Worm (Caenorhabditis elegans): ENCODE measurements around the gene col-166.

Gene col-166

DNA sequence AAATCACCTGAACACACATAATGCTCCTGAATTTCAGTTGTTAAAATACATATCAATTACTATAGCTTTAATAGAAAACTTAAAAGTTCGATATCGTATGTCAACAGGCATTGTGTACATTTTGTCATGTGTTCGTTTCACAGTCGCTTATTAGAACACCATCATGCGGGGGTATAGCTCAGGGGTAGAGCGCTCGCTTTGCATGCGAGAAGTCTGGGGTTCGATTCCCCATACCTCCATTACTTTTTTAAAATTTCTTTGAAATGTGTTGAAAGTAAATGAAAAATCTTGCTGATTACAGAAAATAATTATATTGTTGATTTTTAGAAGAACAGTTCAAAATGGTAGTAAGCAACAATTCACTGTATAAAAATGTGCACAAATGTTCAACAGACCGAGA is 6.3 kb downstream of the col-166 start:
- peak; percentile 81 for TF ChIP-seq aha-1 (tag)
- no peak for TF ChIP-seq ceh-28 (tag; optimal IDR thresholded peaks at IDR 0.05)
- TF ChIP-seq egl-43 (GFP tag; IDR thresholded peaks at IDR 0.05), result peak; percentile 93
- no peak for TF ChIP-seq nhr-237 (tag; optimal IDR thresholded peaks at IDR 0.05)
- peak; percentile 97 for TF ChIP-seq lim-7 (GFP tag; IDR thresholded peaks at IDR 0.05)
- peak; percentile 49 to 60; a peak in 1 of 4 replicates for TF ChIP-seq madf-5 (GFP tag; IDR thresholded peaks at IDR 0.05)
- no peak for TF ChIP-seq fkh-10 (GFP tag; optimal IDR thresholded peaks at IDR 0.05)
- TF ChIP-seq lin-15B (tag; optimal IDR thresholded peaks at IDR 0.05), result no peak
- peak; percentile 30 to 87 for TF ChIP-seq daf-16 (GFP tag; optimal IDR thresholded peaks at IDR 0.05)
- peak; percentile 70 for TF ChIP-seq daf-16 (tag; optimal IDR thresholded peaks at IDR 0.05)
- no peak for TF ChIP-seq lin-38 (GFP tag; IDR thresholded peaks at IDR 0.05)
- TF ChIP-seq pha-4 (GFP tag; IDR thresholded peaks at IDR 0.05), result peak; percentile 92
- no peak for TF ChIP-seq pha-4 (tag; optimal IDR thresholded peaks at IDR 0.05)
- peak; percentile 63; the same call in 1 of the 2 replicates for TF ChIP-seq lin-1 (GFP tag; IDR thresholded peaks at IDR 0.05)
- TF ChIP-seq vab-7 (GFP tag; IDR thresholded peaks at IDR 0.05), result peak; percentile 86
- TF ChIP-seq nhr-28 (tag; optimal IDR thresholded peaks at IDR 0.05), result peak; percentile 6
- no peak for TF ChIP-seq ama-1 (optimal IDR thresholded peaks at IDR 0.05)
- peak; percentile 56 for TF ChIP-seq duxl-1 (tag; optimal IDR thresholded peaks at IDR 0.05; ENCODE audit: poor library complexity)
- peak; percentile 65 for TF ChIP-seq nhr-48 (tag; optimal IDR thresholded peaks at IDR 0.05)
- peak; percentile 77 for TF ChIP-seq arid-1 (GFP tag; conservative IDR thresholded peaks at IDR 0.05)
- TF ChIP-seq F49E8.2 (tag; optimal IDR thresholded peaks at IDR 0.05; ENCODE audit: borderline replicate concordance), result peak; percentile 21
- TF ChIP-seq nhr-25 (tag; optimal IDR thresholded peaks at IDR 0.05; ENCODE audit: borderline replicate concordance, insufficient read depth), result peak; percentile 67
- no peak for TF ChIP-seq ztf-7 (tag; optimal IDR thresholded peaks at IDR 0.05)
- no peak for TF ChIP-seq zip-11 (GFP tag; IDR thresholded peaks at IDR 0.05)
- peak; percentile 53 for TF ChIP-seq Y48G9A.11 (GFP tag; IDR thresholded peaks at IDR 0.05)
- peak; percentile 89 for TF ChIP-seq snpc-1.2 (GFP tag; IDR thresholded peaks at IDR 0.05)
- TF ChIP-seq fos-1 (tag; optimal IDR thresholded peaks at IDR 0.05), result no peak
- no peak for TF ChIP-seq nhr-11 (tag; optimal IDR thresholded peaks at IDR 0.05)
- peak; percentile 54 for TF ChIP-seq dmd-6 (GFP tag; IDR thresholded peaks at IDR 0.05)
- TF ChIP-seq hmg-1.1 (GFP tag; IDR thresholded peaks at IDR 0.05), result peak; percentile 25; the same call in 1 of the 2 replicates
- TF ChIP-seq nhr-6 (tag; optimal IDR thresholded peaks at IDR 0.05), result no peak
- peak in 1 of 2 experiments; percentile 17 for TF ChIP-seq mdl-1 (tag; optimal IDR thresholded peaks at IDR 0.05)
- TF ChIP-seq daf-8 (GFP tag; IDR thresholded peaks at IDR 0.05), result no peak
- 0 out of 2 replicates have a peak, but pooled peaks have one; percentile 34 for TF ChIP-seq ceh-44 (GFP tag; IDR thresholded peaks at IDR 0.05)
- TF ChIP-seq unc-62 (GFP tag; optimal IDR thresholded peaks at IDR 0.05 in 1 of 2), result no peak
- no peak for TF ChIP-seq unc-62 (tag; optimal IDR thresholded peaks at IDR 0.05)
- TF ChIP-seq gei-8 (GFP tag; optimal IDR thresholded peaks at IDR 0.05), result no peak
- TF ChIP-seq nhr-42 (GFP tag; IDR thresholded peaks at IDR 0.05), result peak; percentile 29; the same call in 1 of the 2 replicates
- peak; percentile 85 for TF ChIP-seq dmd-8 (GFP tag; IDR thresholded peaks at IDR 0.05)
- peak; percentile 62; the same call in 1 of the 2 replicates for TF ChIP-seq php-3 (GFP tag; IDR thresholded peaks at IDR 0.05)
- peak; percentile 67 for TF ChIP-seq zip-2 (tag; optimal IDR thresholded peaks at IDR 0.05)
- TF ChIP-seq mxl-3 (GFP tag; optimal IDR thresholded peaks at IDR 0.05), result peak; percentile 18
- TF ChIP-seq Y75B8A.6 (GFP tag; IDR thresholded peaks at IDR 0.05), result 0 out of 2 replicates have a peak, but pooled peaks have one; percentile 45
- no peak for TF ChIP-seq ZK546.5 (tag; optimal IDR thresholded peaks at IDR 0.05)
- no peak for TF ChIP-seq snpc-4 (tag; optimal IDR thresholded peaks at IDR 0.05)
- no peak for TF ChIP-seq zag-1 (tag; optimal IDR thresholded peaks at IDR 0.05)
- no peak for TF ChIP-seq egl-27 (tag; optimal IDR thresholded peaks at IDR 0.05)
- TF ChIP-seq tag-97 (GFP tag; IDR thresholded peaks at IDR 0.05), result no peak
- TF ChIP-seq D1046.2 (GFP tag; IDR thresholded peaks at IDR 0.05), result peak; percentile 77; the same call in 1 of the 2 replicates
- no peak for TF ChIP-seq sdz-12 (GFP tag; optimal IDR thresholded peaks at IDR 0.05)
- TF ChIP-seq F44E2.7 (GFP tag; IDR thresholded peaks at IDR 0.05), result 0 out of 2 replicates have a peak, but pooled peaks have one; percentile 76
- no peak for TF ChIP-seq spr-3 (GFP tag; optimal IDR thresholded peaks at IDR 0.05)
- TF ChIP-seq nhr-111 (GFP tag; optimal IDR thresholded peaks at IDR 0.05), result no peak
